Worm (Caenorhabditis elegans) whole organism, L4 larva: ENCODE data around the gene sptl-3.

Source experiments
- F44E2.7 ChIP-seq: fragments of 200-800 bp; sonication (Bioruptor generic); IDR thresholded peaks from 2 replicates; pipeline ENCODE4 v2.1.2; 2022; ENCODE audit warnings: missing genetic modification characterization, missing compliant biosample characterization
- F49E8.2 ChIP-seq: sonication (generic microtip); optimal IDR thresholded peaks from 2 replicates; lab custom pipeline; 2016; ENCODE audit warnings: missing compliant biosample characterization, mild to moderate bottlenecking, missing genetic modification characterization, borderline replicate concordance
- T20F7.1 ChIP-seq: fragments of 200-800 bp; sonication (Bioruptor generic); optimal IDR thresholded peaks from 2 replicates; lab custom pipeline; 2018; ENCODE audit warnings: mild to moderate bottlenecking, missing genetic modification characterization, missing compliant biosample characterization
- T26A8.4 ChIP-seq: fragments of 200-800 bp; sonication (Bioruptor generic); IDR thresholded peaks from 2 replicates; pipeline ENCODE4 v1.3.6; 2022; ENCODE audit warnings: missing genetic modification characterization, missing compliant biosample characterization
- Y105C5A.15 ChIP-seq: fragments of 200-800 bp; sonication (Bioruptor generic); IDR thresholded peaks from 2 replicates; pipeline ENCODE4 v1.3.6; 2022; ENCODE audit warnings: missing genetic modification characterization, missing compliant biosample characterization
- Y48G9A.11 ChIP-seq: fragments of 200-800 bp; sonication (Bioruptor generic); IDR thresholded peaks from 2 replicates; pipeline ENCODE4 v1.3.6; 2022; ENCODE audit warnings: missing genetic modification reagents, missing genetic modification characterization, missing compliant biosample characterization
- Y5F2A.4 ChIP-seq: fragments of 200-800 bp; sonication (Bioruptor generic); optimal IDR thresholded peaks from 2 replicates; lab custom pipeline; 2018; ENCODE audit warnings: mild to moderate bottlenecking, missing genetic modification characterization, missing compliant biosample characterization
- Y75B8A.6 ChIP-seq: fragments of 200-800 bp; sonication (Bioruptor generic); IDR thresholded peaks from 2 replicates; pipeline ENCODE4 v1.3.6; 2022; ENCODE audit warnings: missing genetic modification reagents, missing genetic modification characterization, missing compliant biosample characterization
- aha-1 ChIP-seq: fragments of 150-350 bp; peaks from one replicate; lab custom pipeline; 2014; ENCODE audit warnings: missing biosample characterization, missing genetic modification characterization
- aly-2 ChIP-seq: sonication (generic microtip); optimal IDR thresholded peaks from 2 replicates; lab custom pipeline; 2018; ENCODE audit warnings: missing biosample characterization, missing genetic modification characterization
- ama-1 ChIP-seq: fragments of 150-350 bp; optimal IDR thresholded peaks from 2 replicates; lab custom pipeline; 2014; ENCODE audit warnings: inconsistent platforms, mixed read lengths
- ceh-20 ChIP-seq: fragments of 200-800 bp; sonication (Bioruptor generic); IDR thresholded peaks from 2 replicates; pipeline ENCODE4 v1.3.6; 2022; ENCODE audit warnings: missing genetic modification reagents, missing genetic modification characterization, missing compliant biosample characterization
- daf-12 ChIP-seq: fragments of 150-350 bp; optimal IDR thresholded peaks from 2 replicates; lab custom pipeline; 2014; ENCODE audit warnings: missing biosample characterization, missing genetic modification reagents, missing genetic modification characterization
- daf-16 ChIP-seq, 3 experiments: sonication (generic microtip); optimal IDR thresholded peaks; 2 replicates each; lab custom pipeline; 2016 to 2017; ENCODE audit warnings: missing genetic modification characterization in 3 of 3, missing genetic modification reagents in 3 of 3, mild to moderate bottlenecking in 2 of 3, missing compliant biosample characterization in 2 of 3, missing biosample characterization in 1 of 3, moderate library complexity in 1 of 3
- daf-19 ChIP-seq: fragments of 200-800 bp; sonication (Bioruptor generic); conservative IDR thresholded peaks from 2 replicates; pipeline ENCODE4 v1.3.6; 2022; ENCODE audit warnings: missing genetic modification characterization, missing compliant biosample characterization
- daf-8 ChIP-seq: fragments of 200-800 bp; sonication (Bioruptor generic); IDR thresholded peaks from 2 replicates; pipeline ENCODE4 v1.3.6; 2022; ENCODE audit warnings: missing genetic modification characterization, missing compliant biosample characterization
- dmd-9 ChIP-seq: fragments of 200-800 bp; sonication (Bioruptor generic); IDR thresholded peaks from 2 replicates; pipeline ENCODE4 v1.3.6; 2022; ENCODE audit warnings: missing genetic modification reagents, missing genetic modification characterization, missing compliant biosample characterization
- dve-1 ChIP-seq: sonication (generic microtip); optimal IDR thresholded peaks from 2 replicates; lab custom pipeline; 2017; ENCODE audit warnings: antibody characterized with exemption, mild to moderate bottlenecking, missing genetic modification characterization, missing compliant biosample characterization; ENCODE audit not compliant: insufficient read depth
- fos-1 ChIP-seq: fragments of 150-350 bp; optimal IDR thresholded peaks from 2 replicates; lab custom pipeline; 2014; ENCODE audit warnings: missing biosample characterization, missing genetic modification characterization
- gei-8 ChIP-seq: fragments of 200-800 bp; sonication (Bioruptor generic); optimal IDR thresholded peaks from 2 replicates; lab custom pipeline; 2018; ENCODE audit warnings: mild to moderate bottlenecking, missing genetic modification characterization, missing compliant biosample characterization
- hif-1 ChIP-seq, 2 experiments: sonication (generic microtip); optimal IDR thresholded peaks; 2 replicates each; lab custom pipeline; 2016 to 2017; ENCODE audit warnings: missing compliant biosample characterization in 2 of 2, missing genetic modification characterization in 2 of 2, missing genetic modification reagents in 2 of 2, missing genotype in 2 of 2, mild to moderate bottlenecking in 1 of 2
- jun-1 ChIP-seq: fragments of 150-350 bp; optimal IDR thresholded peaks from 2 replicates; lab custom pipeline; 2014; ENCODE audit warnings: missing biosample characterization, missing genetic modification reagents, missing genetic modification characterization
- lim-7 ChIP-seq: fragments of 200-800 bp; sonication (Bioruptor generic); IDR thresholded peaks from 2 replicates; pipeline ENCODE4 v1.3.6; 2022; ENCODE audit warnings: missing genetic modification characterization, missing compliant biosample characterization
- lin-1 ChIP-seq: fragments of 200-800 bp; sonication (Bioruptor generic); IDR thresholded peaks from 2 replicates; pipeline ENCODE4 v1.3.6; 2022; ENCODE audit warnings: missing genetic modification reagents, missing genetic modification characterization, missing compliant biosample characterization
- lin-15B ChIP-seq: fragments of 150-350 bp; sonication (generic microtip); optimal IDR thresholded peaks from 3 replicates; lab custom pipeline; 2014; ENCODE audit warnings: missing biosample characterization, missing genetic modification characterization
- lir-3 ChIP-seq: sonication (generic microtip); optimal IDR thresholded peaks from 2 replicates; lab custom pipeline; 2016; ENCODE audit warnings: mild to moderate bottlenecking, missing genetic modification characterization, missing compliant biosample characterization
- madf-5 ChIP-seq, 2 experiments: fragments of 200-800 bp; sonication (Bioruptor generic); IDR thresholded peaks; 2 replicates each; pipeline ENCODE4 v1.3.6; 2022; ENCODE audit warnings: missing compliant biosample characterization in 2 of 2, missing genetic modification characterization in 2 of 2
- madf-9 ChIP-seq: fragments of 200-800 bp; sonication (Bioruptor generic); conservative IDR thresholded peaks from 2 replicates; pipeline ENCODE4 v1.3.6; 2022; ENCODE audit warnings: missing genetic modification reagents, missing genetic modification characterization, missing compliant biosample characterization
- mdt-29 ChIP-seq: fragments of 200-800 bp; sonication (Bioruptor generic); IDR thresholded peaks from 2 replicates; pipeline ENCODE4 v1.3.6; 2022; ENCODE audit warnings: missing genetic modification reagents, missing genetic modification characterization, missing compliant biosample characterization
- mes-2 ChIP-seq: sonication (generic microtip); optimal IDR thresholded peaks from 2 replicates; lab custom pipeline; 2016; ENCODE audit warnings: missing genotype, mild to moderate bottlenecking, missing genetic modification characterization, missing compliant biosample characterization; ENCODE audit not compliant: poor library complexity, severe bottlenecking
- nhr-111 ChIP-seq: fragments of 200-800 bp; sonication (Bioruptor generic); optimal IDR thresholded peaks from 2 replicates; lab custom pipeline; 2018; ENCODE audit warnings: mild to moderate bottlenecking, missing genetic modification characterization, missing compliant biosample characterization
- nhr-48 ChIP-seq: sonication (generic microtip); optimal IDR thresholded peaks from 2 replicates; lab custom pipeline; 2016; ENCODE audit warnings: mild to moderate bottlenecking, missing genetic modification characterization, missing compliant biosample characterization
- nhr-77 ChIP-seq: fragments of 150-350 bp; optimal IDR thresholded peaks from 2 replicates; lab custom pipeline; 2014; ENCODE audit warnings: missing biosample characterization, missing genetic modification characterization
- pha-4 ChIP-seq, 2 experiments: fragments of 150-350 bp in 1 of 2; fragments of 200-800 bp in 1 of 2; sonication (Bioruptor generic) in 1 of 2; IDR thresholded peaks in 1 of 2; optimal IDR thresholded peaks in 1 of 2; 2 replicates each; pipeline versions ENCODE4 v1.3.6 to Lab custom; 2014 to 2022; ENCODE audit warnings: missing genetic modification characterization in 2 of 2, missing genetic modification reagents in 2 of 2, missing biosample characterization in 1 of 2, missing compliant biosample characterization in 1 of 2
- php-3 ChIP-seq: fragments of 200-800 bp; sonication (Bioruptor generic); IDR thresholded peaks from 2 replicates; pipeline ENCODE4 v1.3.6; 2022; ENCODE audit warnings: missing genetic modification reagents, missing genetic modification characterization, missing compliant biosample characterization
- rbr-2 ChIP-seq: sonication (generic microtip); optimal IDR thresholded peaks from 2 replicates; lab custom pipeline; 2016; ENCODE audit warnings: missing genotype, missing genetic modification characterization, missing compliant biosample characterization
- sdz-12 ChIP-seq: fragments of 200-800 bp; sonication (Bioruptor generic); optimal IDR thresholded peaks from 2 replicates; lab custom pipeline; 2018; ENCODE audit warnings: mild to moderate bottlenecking, missing genetic modification characterization, missing compliant biosample characterization
- snpc-1.2 ChIP-seq: fragments of 200-800 bp; sonication (Bioruptor generic); IDR thresholded peaks from 2 replicates; pipeline ENCODE4 v1.3.6; 2022; ENCODE audit warnings: missing genetic modification reagents, missing genetic modification characterization, missing compliant biosample characterization
- spr-1 ChIP-seq: sonication (generic microtip); optimal IDR thresholded peaks from 2 replicates; lab custom pipeline; 2016; ENCODE audit warnings: mild to moderate bottlenecking, missing genetic modification characterization, missing compliant biosample characterization
- tag-97 ChIP-seq: fragments of 200-800 bp; sonication (Bioruptor generic); IDR thresholded peaks from 2 replicates; pipeline ENCODE4 v1.3.6; 2022; ENCODE audit warnings: missing genetic modification characterization, missing compliant biosample characterization
- zag-1 ChIP-seq: fragments of 150-350 bp; optimal IDR thresholded peaks from 2 replicates; lab custom pipeline; 2014; ENCODE audit warnings: missing biosample characterization, missing genetic modification characterization
- zfp-3 ChIP-seq: fragments of 200-800 bp; sonication (Bioruptor generic); conservative IDR thresholded peaks from 2 replicates; pipeline ENCODE4 v1.3.6; 2022; ENCODE audit warnings: missing genetic modification reagents, missing genetic modification characterization, missing compliant biosample characterization

Gene sptl-3

DNA sequence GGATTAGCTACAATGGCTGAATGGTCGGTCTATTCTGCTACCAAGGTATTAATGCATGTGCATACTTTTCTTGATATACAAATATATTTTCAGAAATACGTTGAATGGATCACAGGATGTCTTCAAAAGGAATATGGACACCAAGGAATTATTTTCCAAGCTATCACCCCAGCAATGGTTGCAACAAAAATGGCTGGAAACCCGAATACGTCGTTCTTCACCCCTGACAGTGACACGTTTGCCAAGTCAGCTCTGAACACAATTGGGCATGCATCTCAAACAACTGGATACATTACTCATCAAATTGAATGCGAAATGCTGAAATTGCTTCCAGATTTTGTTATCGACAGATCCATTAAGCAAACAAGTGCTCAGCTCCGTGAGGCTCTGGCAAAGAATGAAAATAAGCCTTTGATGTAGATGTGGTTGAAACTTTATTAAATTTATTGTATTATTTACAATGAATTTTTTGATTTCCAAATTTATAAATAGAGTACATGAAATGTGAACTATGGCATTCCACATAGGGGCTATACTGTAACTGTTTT lies 14.5 kb downstream of the sptl-3 start (continued):
- no peak for TF ChIP-seq nhr-48 (tag; lab: Kevin White, UChicago)
- no peak for TF ChIP-seq zag-1 (tag; lab: Kevin White, UChicago)
- TF ChIP-seq php-3 (GFP tag; lab: Robert Waterston, UW) = no peak
- no peak for TF ChIP-seq tag-97 (GFP tag; lab: Robert Waterston, UW)
- TF ChIP-seq jun-1 (tag; lab: Kevin White, UChicago) = no peak
- peak in 1 of 2 experiments; percentile 39 for TF ChIP-seq hif-1 (tag; optimal IDR thresholded peaks at IDR 0.05; lab: Kevin White, UChicago)

DNA sequence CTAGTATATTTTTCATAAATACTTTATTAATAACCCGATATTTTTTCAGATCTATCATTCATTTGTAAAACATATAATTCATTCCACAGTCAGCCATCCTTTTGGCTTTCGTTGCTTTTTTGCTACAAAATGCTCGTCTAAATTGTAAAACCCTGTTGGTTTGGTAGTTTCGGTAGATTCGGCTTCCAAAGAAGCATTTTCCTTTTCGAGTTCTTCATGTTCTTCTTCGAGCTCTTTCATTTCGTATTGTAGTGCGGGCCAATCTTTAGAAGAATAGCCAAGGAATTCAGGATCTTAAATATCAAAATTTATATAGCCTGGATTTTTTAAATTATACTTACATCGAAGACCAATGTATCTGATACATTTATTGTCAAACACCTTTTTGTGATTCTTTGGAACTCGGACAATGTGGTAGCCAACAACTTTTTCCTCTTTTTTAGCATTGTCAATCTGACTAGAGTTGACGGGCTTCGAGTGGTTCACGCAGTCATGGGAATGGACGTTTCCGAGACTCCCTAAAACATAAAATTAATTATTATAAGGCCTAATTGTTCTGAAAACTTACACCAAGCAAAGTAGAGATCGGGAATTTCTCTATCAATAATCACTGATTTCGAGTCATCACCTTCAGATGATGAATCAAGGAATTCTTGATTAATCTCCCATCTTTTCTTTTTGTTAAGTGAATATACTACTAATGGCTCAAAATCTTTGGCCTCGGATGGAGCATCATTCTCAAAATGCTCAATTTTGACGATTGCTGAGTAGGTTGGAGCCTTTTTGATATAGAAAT lies 15.2 kb downstream of the sptl-3 start:
- TF ChIP-seq Y48G9A.11 (GFP tag; lab: Robert Waterston, UW) = 0 out of 2 replicates have a peak, but pooled peaks have one; percentile 24
- peak; percentile 31 for TF ChIP-seq T20F7.1 (GFP tag; lab: Kevin White, UChicago)
- TF ChIP-seq hif-1 (tag; optimal IDR thresholded peaks at IDR 0.05; lab: Kevin White, UChicago) = peak in 1 of 2 experiments; percentile 18
- TF ChIP-seq lir-3 = no peak
- peak; percentile 72 for TF ChIP-seq aha-1 (tag; lab: Kevin White, UChicago)
- TF ChIP-seq snpc-1.2 (GFP tag; lab: Robert Waterston, UW) = 0 out of 2 replicates have a peak, but pooled peaks have one; percentile 6
- no peak for TF ChIP-seq daf-16 (GFP tag; optimal IDR thresholded peaks at IDR 0.05; lab: Kevin White, UChicago)
- TF ChIP-seq daf-16 (tag; optimal IDR thresholded peaks at IDR 0.05; lab: Kevin White, UChicago) = peak; percentile 3
- peak; percentile 60 for TF ChIP-seq sdz-12
- TF ChIP-seq zag-1 (tag; lab: Kevin White, UChicago) = no peak
- TF ChIP-seq madf-5 (GFP tag; IDR thresholded peaks at IDR 0.05; lab: Robert Waterston, UW) = no peak
- no peak for TF ChIP-seq pha-4 (GFP tag; IDR thresholded peaks at IDR 0.05; lab: Robert Waterston, UW)
- TF ChIP-seq pha-4 (tag; optimal IDR thresholded peaks at IDR 0.05; lab: Kevin White, UChicago) = no peak
- TF ChIP-seq nhr-77 (tag; lab: Kevin White, UChicago) = no peak
- no peak for TF ChIP-seq daf-19
- no peak; the same call in 1 of the 2 replicates for TF ChIP-seq zfp-3 (GFP tag; lab: Robert Waterston, UW)
- no peak for TF ChIP-seq aly-2
- TF ChIP-seq F49E8.2 = no peak
- no peak for TF ChIP-seq Y75B8A.6 (GFP tag; lab: Robert Waterston, UW)
- TF ChIP-seq T26A8.4 (GFP tag; lab: Robert Waterston, UW) = peak; percentile 7
- TF ChIP-seq mes-2 (tag; lab: Kevin White, UChicago) = peak; percentile 29
- 0 out of 2 replicates have a peak, but pooled peaks have one; percentile 6 for TF ChIP-seq lin-1
- TF ChIP-seq nhr-111 (GFP tag; lab: Kevin White, UChicago) = no peak
- no peak for TF ChIP-seq fos-1 (tag; lab: Kevin White, UChicago)

DNA sequence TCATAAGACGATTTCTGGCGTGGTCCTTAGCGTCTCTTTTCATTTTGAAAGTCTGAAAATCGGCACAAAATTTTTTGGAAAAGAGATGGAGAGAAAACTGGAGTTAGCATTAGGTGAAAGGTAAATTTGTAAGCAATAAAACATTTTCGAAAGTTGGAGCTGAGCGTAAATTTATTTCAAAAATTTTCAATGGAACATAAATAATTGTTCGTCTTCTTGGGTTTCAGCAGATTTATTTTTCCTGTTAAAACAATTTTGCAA lies 15.7 kb downstream of the sptl-3 start, which contains the start of gene C06B3.6:
Gene C06B3.6 (minus strand): TSS at position 52 of the 261 bp plus-strand sequence.
- TF ChIP-seq daf-12 = no peak
- TF ChIP-seq ama-1 (lab: Kevin White, UChicago) = peak; percentile 64
- TF ChIP-seq mdt-29 (GFP tag; lab: Robert Waterston, UW) = no peak
- TF ChIP-seq aha-1 (tag; lab: Kevin White, UChicago) = peak; percentile 95
- no peak for TF ChIP-seq daf-16 (GFP tag; optimal IDR thresholded peaks at IDR 0.05; lab: Kevin White, UChicago)
- no peak for TF ChIP-seq daf-16 (tag; optimal IDR thresholded peaks at IDR 0.05; lab: Kevin White, UChicago)
- TF ChIP-seq madf-9 (GFP tag; lab: Robert Waterston, UW) = 0 out of 2 replicates have a peak, but pooled peaks have one; percentile 6

DNA sequence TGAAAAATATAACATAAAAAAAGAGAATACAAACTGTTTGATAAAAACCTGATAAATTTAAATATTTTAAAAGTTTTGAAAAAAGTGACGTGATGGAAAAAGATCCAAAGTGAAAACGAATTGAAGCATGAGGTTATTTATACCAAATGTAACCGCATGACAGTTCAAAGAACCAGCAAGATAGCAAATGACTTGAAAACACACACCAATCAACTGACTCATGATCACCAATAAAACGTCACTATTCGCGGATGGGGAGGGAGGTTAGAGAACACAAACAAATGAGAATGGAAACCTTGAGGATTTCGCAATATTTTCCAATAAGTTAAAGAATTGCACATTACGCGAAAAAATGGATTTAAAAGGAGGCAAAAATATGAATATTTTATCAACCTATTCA lies 16.3 kb downstream of the sptl-3 start, which contains the start of gene C06B3.7:
Gene C06B3.7 (plus strand): TSS at position 287 of the 400 bp plus-strand sequence.
- TF ChIP-seq madf-9 (GFP tag; lab: Robert Waterston, UW) = no peak
- no peak for TF ChIP-seq Y105C5A.15 (GFP tag; lab: Robert Waterston, UW)
- no peak for TF ChIP-seq lin-15B
- no peak for TF ChIP-seq spr-1 (tag; lab: Kevin White, UChicago)
- no peak for TF ChIP-seq dmd-9
- TF ChIP-seq lin-1 = peak; percentile 16; the same call in 1 of the 2 replicates
- TF ChIP-seq gei-8 (GFP tag; lab: Kevin White, UChicago) = no peak
- TF ChIP-seq php-3 (GFP tag; lab: Robert Waterston, UW) = peak; percentile 92
- TF ChIP-seq dve-1 = peak; percentile 95
- TF ChIP-seq daf-8 (GFP tag; lab: Robert Waterston, UW) = no peak
- TF ChIP-seq Y5F2A.4 = no peak
- no peak for TF ChIP-seq ceh-20 (GFP tag; lab: Robert Waterston, UW)
- no peak for TF ChIP-seq nhr-111 (GFP tag; lab: Kevin White, UChicago)
- no peak for TF ChIP-seq rbr-2 (tag; lab: Kevin White, UChicago)
- TF ChIP-seq lim-7 (GFP tag; lab: Robert Waterston, UW) = no peak
- no peak for TF ChIP-seq F44E2.7 (GFP tag; lab: Robert Waterston, UW)
